Fruit fly (Drosophila melanogaster) whole organism, embryonic: ENCODE measurements around the gene fend.

Source experiments
- B-H1 ChIP-seq: fragments of 200-800 bp; sonication (Bioruptor generic); IDR thresholded peaks from 3 replicates; pipeline ENCODE4 v1.3.6; 2022; ENCODE audit warnings: missing biosample characterization, missing genetic modification characterization
- CG10267 ChIP-seq: fragments of 200-800 bp; sonication (Bioruptor generic); optimal IDR thresholded peaks from 2 replicates; lab custom pipeline; 2018; ENCODE audit warnings: missing biosample characterization, mild to moderate bottlenecking, missing genetic modification characterization, moderate library complexity
- CG10321 ChIP-seq: fragments of 200-800 bp; sonication (Bioruptor generic); IDR thresholded peaks from 2 replicates; pipeline ENCODE4 v1.3.6; 2022; ENCODE audit warnings: missing biosample characterization, missing genetic modification characterization
- CG11085 ChIP-seq: fragments of 200-800 bp; sonication (Bioruptor generic); IDR thresholded peaks from 2 replicates; pipeline ENCODE4 v1.3.6; 2022; ENCODE audit warnings: missing biosample characterization, missing genetic modification characterization
- CG12299 ChIP-seq: fragments of 200-800 bp; sonication (Bioruptor generic); optimal IDR thresholded peaks from 2 replicates; lab custom pipeline; 2018; ENCODE audit warnings: missing biosample characterization, mild to moderate bottlenecking, missing genetic modification characterization
- CG12391 ChIP-seq: fragments of 200-800 bp; sonication (Bioruptor generic); optimal IDR thresholded peaks from 3 replicates; lab custom pipeline; 2018; ENCODE audit warnings: missing biosample characterization, mild to moderate bottlenecking, missing genetic modification characterization, moderate library complexity
- CG13296 ChIP-seq: fragments of 200-800 bp; sonication (Bioruptor generic); optimal IDR thresholded peaks from 3 replicates; lab custom pipeline; 2018; ENCODE audit warnings: missing biosample characterization, mild to moderate bottlenecking, missing genetic modification characterization
- CG15073 ChIP-seq: fragments of 200-800 bp; sonication (Bioruptor generic); optimal IDR thresholded peaks from 2 replicates; lab custom pipeline; 2016; ENCODE audit warnings: missing biosample characterization, missing genetic modification characterization
- CG1529 ChIP-seq: fragments of 200-800 bp; sonication (Bioruptor generic); optimal IDR thresholded peaks from 3 replicates; lab custom pipeline; 2018; ENCODE audit warnings: missing biosample characterization, missing genetic modification characterization
- CG15601 ChIP-seq: fragments of 200-800 bp; sonication (Bioruptor generic); optimal IDR thresholded peaks from 3 replicates; lab custom pipeline; 2019; ENCODE audit warnings: missing biosample characterization, mild to moderate bottlenecking, missing genetic modification characterization, moderate library complexity
- CG1647 ChIP-seq: fragments of 200-800 bp; sonication (Bioruptor generic); optimal IDR thresholded peaks from 3 replicates; lab custom pipeline; 2016; ENCODE audit warnings: missing biosample characterization, missing genetic modification characterization
- CG17912 ChIP-seq: fragments of 200-800 bp; sonication (Bioruptor generic); optimal IDR thresholded peaks from 2 replicates; lab custom pipeline; 2018; ENCODE audit warnings: missing biosample characterization, mild to moderate bottlenecking, missing genetic modification characterization
- CG2875 ChIP-seq: fragments of 200-800 bp; sonication (Bioruptor generic); optimal IDR thresholded peaks from 2 replicates; lab custom pipeline; 2017; ENCODE audit warnings: missing biosample characterization, mild to moderate bottlenecking, missing genetic modification characterization, missing genetic modification reagents
- CG31388 ChIP-seq: fragments of 200-800 bp; sonication (Bioruptor generic); optimal IDR thresholded peaks from 2 replicates; lab custom pipeline; 2016; ENCODE audit warnings: missing biosample characterization, missing genetic modification characterization
- CG32772 ChIP-seq: fragments of 200-800 bp; sonication (Bioruptor generic); IDR thresholded peaks from 2 replicates; pipeline ENCODE4 v1.3.6; 2022; ENCODE audit warnings: missing biosample characterization, missing genetic modification characterization
- CG42726 ChIP-seq: fragments of 200-800 bp; sonication (Bioruptor generic); IDR thresholded peaks from 2 replicates; pipeline ENCODE4 v1.3.6; 2022; ENCODE audit warnings: missing biosample characterization, missing genetic modification characterization; ENCODE audit not compliant: partially characterized antibody
- CG4404 ChIP-seq: fragments of 200-800 bp; sonication (Bioruptor generic); IDR thresholded peaks from 2 replicates; pipeline ENCODE4 v1.3.6; 2022; ENCODE audit warnings: missing biosample characterization, missing genetic modification characterization
- CG4424 ChIP-seq: fragments of 200-800 bp; sonication (Bioruptor generic); optimal IDR thresholded peaks from 3 replicates; lab custom pipeline; 2016; ENCODE audit warnings: missing biosample characterization, missing genetic modification characterization
- CG4820 ChIP-seq: fragments of 200-800 bp; sonication (Bioruptor generic); optimal IDR thresholded peaks from 3 replicates; lab custom pipeline; 2016; ENCODE audit warnings: missing biosample characterization, missing genetic modification characterization
- CG4854 ChIP-seq: fragments of 200-800 bp; sonication (Bioruptor generic); optimal IDR thresholded peaks from 2 replicates; lab custom pipeline; 2016; ENCODE audit warnings: missing biosample characterization, missing genetic modification characterization, inconsistent platforms
- CG6791 ChIP-seq: fragments of 200-800 bp; sonication (Bioruptor generic); IDR thresholded peaks from 3 replicates; pipeline ENCODE4 v1.3.6; 2022; ENCODE audit warnings: missing biosample characterization, missing genetic modification characterization; ENCODE audit not compliant: partially characterized antibody
- CG8281 ChIP-seq: fragments of 200-800 bp; sonication (Bioruptor generic); optimal IDR thresholded peaks from 2 replicates; lab custom pipeline; 2018; ENCODE audit warnings: missing biosample characterization, mild to moderate bottlenecking, missing genetic modification characterization, moderate library complexity
- CG8290 ChIP-seq, 3 experiments: fragments of 200-800 bp; sonication (Bioruptor generic); optimal IDR thresholded peaks; 2 replicates each; lab custom pipeline; 2016 to 2019; ENCODE audit warnings: missing biosample characterization in 3 of 3, missing genetic modification characterization in 3 of 3, mild to moderate bottlenecking in 2 of 3, moderate library complexity in 1 of 3
- CHES-1-like ChIP-seq: fragments of 200-800 bp; sonication (Bioruptor generic); optimal IDR thresholded peaks from 2 replicates; lab custom pipeline; 2016; ENCODE audit warnings: missing biosample characterization, missing genetic modification characterization
- CoRest ChIP-seq: fragments of 200-800 bp; sonication (Bioruptor generic); optimal IDR thresholded peaks from 3 replicates; lab custom pipeline; 2018; ENCODE audit warnings: missing biosample characterization, mild to moderate bottlenecking, missing genetic modification characterization, moderate library complexity
- CrebB ChIP-seq: fragments of 200-800 bp; sonication (Bioruptor generic); optimal IDR thresholded peaks from 3 replicates; lab custom pipeline; 2018; ENCODE audit warnings: missing biosample characterization, mild to moderate bottlenecking, missing genetic modification characterization
- D19B ChIP-seq: fragments of 200-800 bp; sonication (Bioruptor generic); optimal IDR thresholded peaks from 2 replicates; lab custom pipeline; 2017; ENCODE audit warnings: missing biosample characterization, mild to moderate bottlenecking, missing genetic modification characterization
- Dip2 ChIP-seq: fragments of 200-800 bp; sonication (Bioruptor generic); IDR thresholded peaks from 2 replicates; pipeline ENCODE4 v1.3.6; 2022; ENCODE audit warnings: missing biosample characterization, missing genetic modification characterization
- Ets65A ChIP-seq: fragments of 200-800 bp; sonication (Bioruptor generic); peaks from one replicate; lab custom pipeline; 2016; ENCODE audit warnings: missing biosample characterization, missing genetic modification characterization
- HLH3B ChIP-seq: fragments of 200-800 bp; sonication (Bioruptor generic); IDR thresholded peaks from 2 replicates; pipeline ENCODE4 v1.3.6; 2022; ENCODE audit warnings: missing biosample characterization, missing genetic modification characterization
- Neu2 ChIP-seq: fragments of 200-800 bp; sonication (Bioruptor generic); optimal IDR thresholded peaks from 3 replicates; lab custom pipeline; 2016; ENCODE audit warnings: missing biosample characterization, missing genetic modification characterization, borderline replicate concordance
- Nf-YA ChIP-seq: fragments of 200-800 bp; sonication (Bioruptor generic); IDR thresholded peaks from 2 replicates; pipeline ENCODE4 v1.3.6; 2022; ENCODE audit warnings: missing biosample characterization, missing genetic modification characterization
- Rfx ChIP-seq: fragments of 200-800 bp; sonication (Bioruptor generic); IDR thresholded peaks from 2 replicates; pipeline ENCODE4 v1.3.6; 2022; ENCODE audit warnings: missing biosample characterization, missing genetic modification characterization
- Spps ChIP-seq: fragments of 200-800 bp; sonication (Bioruptor generic); optimal IDR thresholded peaks from 2 replicates; lab custom pipeline; 2018; ENCODE audit warnings: missing biosample characterization, mild to moderate bottlenecking, missing genetic modification characterization
- ab ChIP-seq: fragments of 200-800 bp; sonication (Bioruptor generic); optimal IDR thresholded peaks from 2 replicates; lab custom pipeline; 2016; ENCODE audit warnings: missing biosample characterization, missing genetic modification characterization
- bigmax ChIP-seq: fragments of 200-800 bp; sonication (Bioruptor generic); optimal IDR thresholded peaks from 2 replicates; lab custom pipeline; 2018; ENCODE audit warnings: missing biosample characterization, mild to moderate bottlenecking, missing genetic modification characterization
- dmrt11E ChIP-seq: fragments of 200-800 bp; sonication (Bioruptor generic); optimal IDR thresholded peaks from 3 replicates; lab custom pipeline; 2018; ENCODE audit warnings: missing biosample characterization, mild to moderate bottlenecking, missing genetic modification characterization, moderate library complexity
- fd96Cb ChIP-seq: fragments of 200-800 bp; sonication (Bioruptor generic); optimal IDR thresholded peaks from 2 replicates; lab custom pipeline; 2018; ENCODE audit warnings: missing biosample characterization, mild to moderate bottlenecking, missing genetic modification characterization, moderate library complexity
- h ChIP-seq: fragments of >200 bp; optimal IDR thresholded peaks from 2 replicates; lab custom pipeline; 2017
- hb ChIP-seq: fragments of 200-800 bp; sonication (Bioruptor generic); IDR thresholded peaks from 3 replicates; pipeline ENCODE4 v1.3.6; 2022; ENCODE audit warnings: missing biosample characterization, missing genetic modification characterization; ENCODE audit not compliant: partially characterized antibody
- lov ChIP-seq, 2 experiments: fragments of 200-800 bp in 1 of 2; fragments of >200 bp in 1 of 2; sonication (Bioruptor generic) in 1 of 2; IDR thresholded peaks in 1 of 2; optimal IDR thresholded peaks in 1 of 2; 2 replicates in 1 of 2; 3 replicates in 1 of 2; pipeline versions ENCODE4 v1.3.6 to Lab custom; 2017 to 2022; ENCODE audit warnings: missing biosample characterization in 1 of 2, missing genetic modification characterization in 1 of 2
- psq ChIP-seq: fragments of 200-800 bp; sonication (Bioruptor generic); optimal IDR thresholded peaks from 2 replicates; lab custom pipeline; 2017; ENCODE audit warnings: missing biosample characterization, missing genetic modification characterization
- pzg ChIP-seq: fragments of 200-800 bp; sonication (Bioruptor generic); optimal IDR thresholded peaks from 3 replicates; lab custom pipeline; 2018; ENCODE audit warnings: missing biosample characterization, mild to moderate bottlenecking, missing genetic modification characterization, moderate library complexity
- row ChIP-seq: fragments of 200-800 bp; sonication (Bioruptor generic); IDR thresholded peaks from 3 replicates; pipeline ENCODE4 v1.3.6; 2022; ENCODE audit warnings: missing biosample characterization, missing genetic modification characterization
- shn ChIP-seq: fragments of 200-800 bp; sonication (Bioruptor generic); optimal IDR thresholded peaks from 3 replicates; lab custom pipeline; 2016; ENCODE audit warnings: missing biosample characterization, missing genetic modification characterization
- slou ChIP-seq: fragments of 200-800 bp; sonication (Bioruptor generic); optimal IDR thresholded peaks from 3 replicates; lab custom pipeline; 2016; ENCODE audit warnings: missing biosample characterization, missing genetic modification characterization
- tna ChIP-seq: fragments of 200-800 bp; sonication (Bioruptor generic); IDR thresholded peaks from 2 replicates; pipeline ENCODE4 v1.3.6; 2022; ENCODE audit warnings: missing biosample characterization, missing genetic modification characterization; ENCODE audit not compliant: partially characterized antibody
- unpg ChIP-seq: fragments of 200-800 bp; sonication (Bioruptor generic); optimal IDR thresholded peaks from 3 replicates; lab custom pipeline; 2018; ENCODE audit warnings: missing biosample characterization, mild to moderate bottlenecking, missing genetic modification characterization, moderate library complexity
- usp ChIP-seq: fragments of >200 bp; optimal IDR thresholded peaks from 2 replicates; lab custom pipeline; 2017; ENCODE audit warnings: missing biosample characterization, missing genetic modification characterization
- wor ChIP-seq: fragments of 200-800 bp; sonication (Bioruptor generic); IDR thresholded peaks from 2 replicates; pipeline ENCODE4 v1.3.6; 2022; ENCODE audit warnings: missing biosample characterization, missing genetic modification characterization
- zf30C ChIP-seq: fragments of 200-800 bp; sonication (Bioruptor generic); optimal IDR thresholded peaks from 3 replicates; lab custom pipeline; 2018; ENCODE audit warnings: missing biosample characterization, mild to moderate bottlenecking, missing genetic modification characterization

Gene fend

dm6 chrX:9155134-9155533 lies 20.2 kb upstream of the fend start:
- TF ChIP-seq CG12299 (peak; percentile 19), CG4820 (GFP tag; lab: Kevin White, UChicago) (peak; percentile 37), h (lab: Kevin White, UChicago) (no peak), CG10321 (GFP tag; lab: Robert Waterston, UW) (no peak), Dip2 (GFP tag; lab: Robert Waterston, UW) (no peak), CG1647 (GFP tag; lab: Kevin White, UChicago) (peak; percentile 41), D19B (GFP tag; lab: Kevin White, UChicago) (peak; percentile 29), CrebB (no peak), CG6791 (GFP tag; lab: Robert Waterston, UW) (no peak), CG17912 (GFP tag; lab: Kevin White, UChicago) (no peak), CG12391 (peak; percentile 59), CG15601 (peak; percentile 29), tna (no peak), CG13296 (GFP tag; lab: Kevin White, UChicago) (peak; percentile 62), usp (GFP tag; lab: Kevin White, UChicago) (no peak), CG8281 (tag; lab: Kevin White, UChicago) (no peak), ab (GFP tag; lab: Kevin White, UChicago) (no peak), slou (GFP tag; lab: Kevin White, UChicago) (peak; percentile 58), CG11085 (GFP tag; lab: Robert Waterston, UW) (no peak), HLH3B (peak; percentile 54), hb (GFP tag; lab: Robert Waterston, UW) (no peak), Nf-YA (GFP tag; lab: Robert Waterston, UW) (no peak), dmrt11E (peak; percentile 64), CG8290 (GFP tag; optimal IDR thresholded peaks at IDR 0.05; lab: Kevin White, UChicago) (no peak), CG8290 (tag; optimal IDR thresholded peaks at IDR 0.05; lab: Kevin White, UChicago) (no peak), CG31388 (no peak), fd96Cb (tag; lab: Kevin White, UChicago) (peak; percentile 70), Rfx (GFP tag; lab: Robert Waterston, UW) (peak; percentile 37; the same call in 1 of the 2 replicates), wor (no peak), CG10267 (peak; percentile 68), bigmax (GFP tag; lab: Kevin White, UChicago) (no peak), shn (no peak), Neu2 (no peak), CG32772 (GFP tag; lab: Robert Waterston, UW) (0 out of 2 replicates have a peak, but pooled peaks have one; percentile 21), zf30C (GFP tag; lab: Kevin White, UChicago) (peak; percentile 91), pzg (no peak), unpg (GFP tag; lab: Kevin White, UChicago) (peak; percentile 55), CG4424 (GFP tag; lab: Kevin White, UChicago) (peak; percentile 64), lov (optimal IDR thresholded peaks at IDR 0.05; lab: Kevin White, UChicago) (no peak), lov (GFP tag; IDR thresholded peaks at IDR 0.05; lab: Robert Waterston, UW) (no peak), CG4854 (GFP tag; lab: Kevin White, UChicago) (peak; percentile 17), Spps (peak; percentile 38), CoRest (tag; lab: Kevin White, UChicago) (peak; percentile 58), row (GFP tag; lab: Robert Waterston, UW) (peak; percentile 71), CG2875 (GFP tag; lab: Kevin White, UChicago) (no peak), CG15073 (GFP tag; lab: Kevin White, UChicago) (no peak), B-H1 (GFP tag; lab: Robert Waterston, UW) (no peak; the same call in 2 of the 3 replicates), Ets65A (no peak), CG4404 (GFP tag; lab: Robert Waterston, UW) (peak; percentile 43), psq (GFP tag; lab: Kevin White, UChicago) (no peak), CHES-1-like (GFP tag; lab: Kevin White, UChicago) (peak; percentile 4), CG42726 (no peak), CG1529 (peak; percentile 35)
